Fruit fly (Drosophila melanogaster): ENCODE measurements around the gene Had1.

Had1 gene

dm6 chrX:16350062-16350461 lies 41.6 kb upstream of the Had1 start, which contains the start of gene sl (continued):
- TF ChIP-seq CG11456 (GFP tag; IDR thresholded peaks at IDR 0.05) (no peak), CrebB (tag; optimal IDR thresholded peaks at IDR 0.05) (no peak), CG7963 (GFP tag; IDR thresholded peaks at IDR 0.05; ENCODE audit: partially characterized antibody) (no peak), ind (GFP tag; optimal IDR thresholded peaks at IDR 0.05) (no peak), Antp (GFP tag; optimal IDR thresholded peaks at IDR 0.05) (no peak), CG10543 (GFP tag; optimal IDR thresholded peaks at IDR 0.05) (no peak), MESR4 (GFP tag; optimal IDR thresholded peaks at IDR 0.05) (peak; percentile 68), pb (GFP tag; optimal IDR thresholded peaks at IDR 0.05) (no peak), Taf1 (GFP tag; IDR thresholded peaks at IDR 0.05) (no peak), CkIIα-i1 (GFP tag; IDR thresholded peaks at IDR 0.05) (no peak), CG17829 (tag; optimal IDR thresholded peaks at IDR 0.05) (peak; percentile 44), otp (GFP tag; IDR thresholded peaks at IDR 0.05) (0 out of 3 replicates have a peak, but pooled peaks have one; percentile 10), CG14710 (tag; optimal IDR thresholded peaks at IDR 0.05) (peak; percentile 46), Scr (GFP tag; IDR thresholded peaks at IDR 0.05; ENCODE audit: partially characterized antibody) (peak; percentile 32), CG12299 (tag; optimal IDR thresholded peaks at IDR 0.05) (no peak), CG18764 (GFP tag; optimal IDR thresholded peaks at IDR 0.05) (no peak), btn (GFP tag; optimal IDR thresholded peaks at IDR 0.05) (no peak), Eip74EF (GFP tag; optimal IDR thresholded peaks at IDR 0.05) (peak in 1 of 2 experiments; percentile 59), CG2199 (GFP tag; IDR thresholded peaks at IDR 0.05) (no peak), hth (optimal IDR thresholded peaks at IDR 0.05) (no peak), CG13624 (GFP tag; optimal IDR thresholded peaks at IDR 0.05) (peak; percentile 26), CG2678 (tag; optimal IDR thresholded peaks at IDR 0.05) (no peak), rib (GFP tag; IDR thresholded peaks at IDR 0.05) (no peak), kah (GFP tag; optimal IDR thresholded peaks at IDR 0.05) (no peak), CG17385 (GFP tag; optimal IDR thresholded peaks at IDR 0.05) (no peak), cwo (GFP tag; optimal IDR thresholded peaks at IDR 0.05) (no peak), salm (tag; optimal IDR thresholded peaks at IDR 0.05) (no peak), CG4282 (GFP tag; optimal IDR thresholded peaks at IDR 0.05) (no peak), Poxn (GFP tag; IDR thresholded peaks at IDR 0.05) (no peak), CG10431 (GFP tag; optimal IDR thresholded peaks at IDR 0.05) (no peak), CG3065 (GFP tag; optimal IDR thresholded peaks at IDR 0.05) (no peak), Dip2 (GFP tag; IDR thresholded peaks at IDR 0.05) (no peak), Sry-δ (GFP tag; optimal IDR thresholded peaks at IDR 0.05) (peak; percentile 22), Nf-YB (GFP tag; optimal IDR thresholded peaks at IDR 0.05) (no peak), CG16813 (GFP tag; IDR thresholded peaks at IDR 0.05; ENCODE audit: partially characterized antibody) (no peak), sens (GFP tag) (peak; percentile 85), tio (GFP tag; optimal IDR thresholded peaks at IDR 0.05) (no peak), br (optimal IDR thresholded peaks at IDR 0.05) (no peak), Trl (optimal IDR thresholded peaks at IDR 0.05) (no peak), Trl (GFP tag; optimal IDR thresholded peaks at IDR 0.05) (no peak), CG7372 (GFP tag; IDR thresholded peaks at IDR 0.05) (no peak), CG1832 (GFP tag; optimal IDR thresholded peaks at IDR 0.05) (no peak), CG30020 (tag; optimal IDR thresholded peaks at IDR 0.05) (peak; percentile 94), kni (GFP tag; optimal IDR thresholded peaks at IDR 0.05) (no peak), tin (GFP tag; optimal IDR thresholded peaks at IDR 0.05) (no peak), dati (GFP tag; IDR thresholded peaks at IDR 0.05) (no peak), CG17328 (GFP tag; IDR thresholded peaks at IDR 0.05) (0 out of 2 replicates have a peak, but pooled peaks have one; percentile 19), org-1 (GFP tag; optimal IDR thresholded peaks at IDR 0.05) (no peak), yki (optimal IDR thresholded peaks at IDR 0.05) (no peak), CG9437 (GFP tag; optimal IDR thresholded peaks at IDR 0.05) (no peak), CG2116 (GFP tag; optimal IDR thresholded peaks at IDR 0.05) (no peak), zen2 (GFP tag; IDR thresholded peaks at IDR 0.05; ENCODE audit: partially characterized antibody) (no peak), Ets97D (GFP tag; optimal IDR thresholded peaks at IDR 0.05) (peak; percentile 54)

Measured in whole organism, embryonic.